Worm (Caenorhabditis elegans) whole organism, midembryonic: ENCODE data around the gene R52.5.

Source experiments
- T22C8.4 ChIP-seq: fragments of 200-800 bp; sonication (Bioruptor generic); IDR thresholded peaks from 2 replicates; pipeline ENCODE4 v1.3.6; 2022; ENCODE audit warnings: missing genetic modification characterization, missing compliant biosample characterization
- cog-1 ChIP-seq: sonication (generic microtip); optimal IDR thresholded peaks from 2 replicates; lab custom pipeline; 2016; ENCODE audit warnings: missing genetic modification characterization, missing compliant biosample characterization
- flt-1 ChIP-seq: fragments of 200-800 bp; sonication (Bioruptor generic); IDR thresholded peaks from 2 replicates; pipeline ENCODE4 v1.3.6; 2022; ENCODE audit warnings: missing genetic modification characterization, missing compliant biosample characterization
- klf-2 ChIP-seq: fragments of 200-800 bp; sonication (Bioruptor generic); conservative IDR thresholded peaks from 2 replicates; pipeline ENCODE4 v1.3.6; 2022; ENCODE audit warnings: missing genetic modification reagents, missing genetic modification characterization, missing compliant biosample characterization
- med-1 ChIP-seq: sonication (generic microtip); optimal IDR thresholded peaks from 2 replicates; lab custom pipeline; 2017; ENCODE audit warnings: missing genetic modification characterization, mild to moderate bottlenecking, missing compliant biosample characterization, antibody characterized with exemption, missing genetic modification reagents; ENCODE audit not compliant: insufficient read depth
- ref-1 ChIP-seq: fragments of 200-800 bp; sonication (Bioruptor generic); conservative IDR thresholded peaks from 2 replicates; pipeline ENCODE4 v1.3.6; 2022; ENCODE audit warnings: missing genetic modification reagents, missing genetic modification characterization, missing compliant biosample characterization
- tab-1 ChIP-seq: fragments of 200-800 bp; sonication (Bioruptor generic); IDR thresholded peaks from 2 replicates; pipeline ENCODE4 v1.3.6; 2022; ENCODE audit warnings: missing genetic modification characterization, missing compliant biosample characterization
- ztf-23 ChIP-seq: fragments of 200-800 bp; sonication (Bioruptor generic); IDR thresholded peaks from 2 replicates; pipeline ENCODE4 v1.3.6; 2022; ENCODE audit warnings: missing genetic modification reagents, missing genetic modification characterization, missing compliant biosample characterization
- ztf-29 ChIP-seq: fragments of 200-800 bp; sonication (Bioruptor generic); IDR thresholded peaks from 2 replicates; pipeline ENCODE4 v1.3.6; 2022; ENCODE audit warnings: missing genetic modification reagents, missing genetic modification characterization, missing compliant biosample characterization

R52.5 gene

DNA sequence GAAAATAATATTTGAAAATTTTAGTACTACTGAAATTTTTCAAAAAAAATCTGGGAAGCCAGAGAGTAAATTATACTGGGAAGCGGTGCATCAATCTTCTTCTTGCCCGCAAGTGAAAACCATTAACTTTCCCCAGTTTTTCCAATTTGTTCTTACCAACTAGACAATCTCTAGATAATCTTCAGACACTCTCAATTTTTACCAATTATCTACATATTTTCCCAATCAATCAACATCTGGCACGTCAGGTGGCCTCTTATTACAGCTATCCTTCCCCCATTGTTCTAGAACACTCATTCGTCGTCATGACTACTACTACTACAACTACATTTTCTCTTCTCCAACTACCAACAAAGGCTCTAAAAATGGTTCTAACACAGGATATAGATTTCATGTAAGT, 45.3 kb downstream of the R52.5 start, which contains the start of gene fbxb-6:
fbxb-6 (plus strand) TSS at position 301 of the 400 bp plus-strand sequence.
- TF ChIP-seq cog-1, result no peak
- no peak for TF ChIP-seq tab-1 (GFP tag; lab: Robert Waterston, UW)
- TF ChIP-seq ref-1, result no peak
- no peak for TF ChIP-seq flt-1 (GFP tag; lab: Robert Waterston, UW)
- TF ChIP-seq med-1 (GFP tag; lab: Kevin White, UChicago), result no peak
- TF ChIP-seq T22C8.4 (GFP tag; lab: Robert Waterston, UW), result no peak
- no peak for TF ChIP-seq klf-2
- TF ChIP-seq ztf-29, result no peak
- TF ChIP-seq ztf-23 (GFP tag; lab: Robert Waterston, UW), result no peak

- TF ChIP-seq klf-2 (no peak), tab-1 (GFP tag; lab: Robert Waterston, UW) (no peak), med-1 (GFP tag; lab: Kevin White, UChicago) (no peak), cog-1 (no peak), ztf-23 (GFP tag; lab: Robert Waterston, UW) (no peak), ref-1 (no peak), ztf-29 (no peak), flt-1 (GFP tag; lab: Robert Waterston, UW) (no peak), T22C8.4 (GFP tag; lab: Robert Waterston, UW) (no peak)
These were observed 45.9 kb downstream of the R52.5 start, which contains the start of gene F07E5.13 for ce11 chrII:2063989-2064388. Gene F07E5.13, minus strand, starts transcription at chrII:2064089.

DNA sequence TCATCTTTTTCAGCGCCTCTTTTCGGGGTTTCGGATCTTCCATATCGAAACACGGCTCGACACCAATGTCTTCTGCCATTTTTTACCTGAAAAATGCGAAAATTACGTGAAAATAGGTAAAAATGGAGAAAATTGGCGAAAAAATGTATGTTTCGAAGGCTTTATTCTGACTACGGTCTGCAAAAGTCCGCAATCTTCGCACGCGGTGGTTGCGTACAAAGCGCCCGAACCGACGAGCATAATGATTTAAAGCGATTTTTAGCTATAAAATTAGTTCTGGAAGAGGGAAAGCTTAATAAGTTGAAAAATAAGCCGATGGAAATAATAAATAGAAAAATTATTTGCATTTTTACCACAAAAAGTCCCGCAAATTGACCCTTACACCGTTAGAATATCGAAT, 50.9 kb downstream of the R52.5 start, which contains the start of gene F07E5.5:
F07E5.5 (minus strand) TSS at position 86 of the 400 bp plus-strand sequence.
- TF ChIP-seq ref-1, result no peak
- TF ChIP-seq ztf-29, result no peak
